Worm (Caenorhabditis elegans) whole organism, mixed stage, embryonic: ENCODE results near the gene gba-1.

Source experiments
- ces-1 ChIP-seq: fragments of 150-350 bp; optimal IDR thresholded peaks from 2 replicates; lab custom pipeline; 2014; ENCODE audit warnings: missing biosample characterization, missing genetic modification reagents, missing genetic modification characterization
- lin-13 ChIP-seq: fragments of 150-350 bp; optimal IDR thresholded peaks from 2 replicates; lab custom pipeline; 2014; ENCODE audit warnings: missing biosample characterization, missing genetic modification characterization
- pha-4 ChIP-seq: fragments of 150-350 bp; optimal IDR thresholded peaks from 2 replicates; lab custom pipeline; 2018; ENCODE audit warnings: missing biosample characterization, missing genetic modification reagents, missing genetic modification characterization

DNA sequence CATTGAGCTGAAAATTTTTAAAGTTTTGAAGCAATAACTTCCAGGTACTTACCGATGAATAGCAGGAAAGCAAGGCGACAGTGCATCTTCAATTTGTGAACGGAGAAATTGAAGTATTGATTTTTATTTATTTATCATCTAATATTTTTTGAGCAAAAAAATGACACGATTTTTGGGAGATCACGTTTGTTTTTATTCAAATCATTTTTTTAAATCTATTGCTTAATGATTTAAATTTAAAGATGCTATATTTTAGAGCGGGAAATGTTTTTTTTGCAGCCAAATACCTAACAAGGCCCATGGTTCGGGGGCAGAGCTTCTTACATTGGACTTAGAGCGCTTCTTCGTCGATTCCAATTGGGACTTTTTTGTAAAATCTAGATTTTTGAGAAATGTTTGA lies 10.2 kb upstream of the gba-1 start, which contains the start of gene C33C12.4:
- no peak for TF ChIP-seq lin-13 (tag; lab: Kevin White, UChicago)
- TF ChIP-seq ces-1: no peak
- TF ChIP-seq pha-4 (tag; lab: Kevin White, UChicago): no peak
